Fruit fly (Drosophila melanogaster) whole organism, embryonic: ENCODE data around the gene Blos4.
A peak's percentile ranks its signal among the peaks of the same experiment; 100 is the strongest.

Source experiments
- Adf1 ChIP-seq: fragments of 200-800 bp; sonication (Bioruptor generic); IDR thresholded peaks from 2 replicates; pipeline ENCODE4 v1.3.6; 2022; ENCODE audit warnings: missing biosample characterization, missing genetic modification characterization
- Aef1 ChIP-seq: fragments of 200-800 bp; sonication (Bioruptor generic); IDR thresholded peaks from 3 replicates; pipeline ENCODE4 v1.3.6; 2022; ENCODE audit warnings: missing biosample characterization, missing genetic modification characterization
- Antp ChIP-seq: fragments of 200-800 bp; sonication (Bioruptor generic); optimal IDR thresholded peaks from 3 replicates; lab custom pipeline; 2016; ENCODE audit warnings: missing biosample characterization, missing genetic modification characterization
- Atf3 ChIP-seq: fragments of 200-800 bp; sonication (Bioruptor generic); optimal IDR thresholded peaks from 3 replicates; lab custom pipeline; 2016; ENCODE audit warnings: missing biosample characterization, missing genetic modification characterization
- Atf6 ChIP-seq: fragments of 200-800 bp; sonication (Bioruptor generic); IDR thresholded peaks from 2 replicates; pipeline ENCODE4 v1.3.6; 2022; ENCODE audit warnings: missing biosample characterization, missing genetic modification characterization
- Awh ChIP-seq: fragments of 200-800 bp; sonication (Bioruptor generic); IDR thresholded peaks from 2 replicates; pipeline ENCODE4, ENCODE4 v1.3.6; 2022; ENCODE audit warnings: missing biosample characterization, missing genetic modification characterization
- Bteb2 ChIP-seq: fragments of 200-800 bp; sonication (Bioruptor generic); optimal IDR thresholded peaks from 2 replicates; lab custom pipeline; 2016; ENCODE audit warnings: missing biosample characterization, missing genetic modification characterization
- CG1024 ChIP-seq: fragments of 200-800 bp; sonication (Bioruptor generic); IDR thresholded peaks from 2 replicates; pipeline ENCODE4 v1.3.6; 2022; ENCODE audit warnings: missing biosample characterization, missing genetic modification characterization
- CG10366 ChIP-seq: fragments of 200-800 bp; sonication (Bioruptor generic); IDR thresholded peaks from 2 replicates; pipeline ENCODE4 v1.3.6; 2022; ENCODE audit warnings: missing biosample characterization, missing genetic modification characterization
- CG10431 ChIP-seq: fragments of 200-800 bp; sonication (Bioruptor generic); optimal IDR thresholded peaks from 3 replicates; lab custom pipeline; 2018; ENCODE audit warnings: missing biosample characterization, mild to moderate bottlenecking, missing genetic modification characterization
- CG10565 ChIP-seq: fragments of 200-800 bp; sonication (Bioruptor generic); optimal IDR thresholded peaks from 3 replicates; lab custom pipeline; 2016; ENCODE audit warnings: missing biosample characterization, mild to moderate bottlenecking, missing genetic modification characterization
- CG11093 ChIP-seq: fragments of 200-800 bp; sonication (Bioruptor generic); IDR thresholded peaks from 3 replicates; pipeline ENCODE4 v1.3.6; 2022; ENCODE audit warnings: missing biosample characterization, missing genetic modification characterization
- CG13424 ChIP-seq: fragments of 200-800 bp; sonication (Bioruptor generic); optimal IDR thresholded peaks from 2 replicates; lab custom pipeline; 2019; ENCODE audit warnings: missing biosample characterization, mild to moderate bottlenecking, missing genetic modification characterization, moderate library complexity
- CG15073 ChIP-seq: fragments of 200-800 bp; sonication (Bioruptor generic); optimal IDR thresholded peaks from 2 replicates; lab custom pipeline; 2016; ENCODE audit warnings: missing biosample characterization, missing genetic modification characterization
- CG1603 ChIP-seq: fragments of 200-800 bp; sonication (Bioruptor generic); optimal IDR thresholded peaks from 2 replicates; lab custom pipeline; 2019; ENCODE audit warnings: missing biosample characterization, mild to moderate bottlenecking, missing genetic modification characterization, moderate library complexity
- CG16815 ChIP-seq: fragments of 200-800 bp; sonication (Bioruptor generic); optimal IDR thresholded peaks from 3 replicates; lab custom pipeline; 2017; ENCODE audit warnings: missing biosample characterization, mild to moderate bottlenecking, missing genetic modification characterization
- CG2116 ChIP-seq: fragments of 200-800 bp; sonication (Bioruptor generic); optimal IDR thresholded peaks from 3 replicates; lab custom pipeline; 2018; ENCODE audit warnings: missing biosample characterization, mild to moderate bottlenecking, missing genetic modification characterization
- CG30431 ChIP-seq: fragments of 200-800 bp; sonication (Bioruptor generic); optimal IDR thresholded peaks from 2 replicates; lab custom pipeline; 2017; ENCODE audit warnings: missing biosample characterization, missing genetic modification characterization
- CG32772 ChIP-seq: fragments of 200-800 bp; sonication (Bioruptor generic); IDR thresholded peaks from 2 replicates; pipeline ENCODE4 v1.3.6; 2022; ENCODE audit warnings: missing biosample characterization, missing genetic modification characterization
- CG7271 ChIP-seq: fragments of 200-800 bp; sonication (Bioruptor generic); optimal IDR thresholded peaks from 2 replicates; lab custom pipeline; 2018; ENCODE audit warnings: missing biosample characterization, mild to moderate bottlenecking, missing genetic modification characterization, moderate library complexity
- CG7928 ChIP-seq: fragments of 200-800 bp; sonication (Bioruptor generic); optimal IDR thresholded peaks from 2 replicates; lab custom pipeline; 2017; ENCODE audit warnings: missing biosample characterization, mild to moderate bottlenecking, missing genetic modification characterization
- CG7963 ChIP-seq: fragments of 200-800 bp; sonication (Bioruptor generic); IDR thresholded peaks from 3 replicates; pipeline ENCODE4 v1.3.6; 2022; ENCODE audit warnings: missing biosample characterization, missing genetic modification characterization; ENCODE audit not compliant: partially characterized antibody
- CG9215 ChIP-seq: fragments of 200-800 bp; sonication (Bioruptor generic); IDR thresholded peaks from 2 replicates; pipeline ENCODE4 v1.3.6; 2022; ENCODE audit warnings: missing biosample characterization, missing genetic modification characterization
- CG9609 ChIP-seq: fragments of 200-800 bp; sonication (Bioruptor generic); optimal IDR thresholded peaks from 3 replicates; lab custom pipeline; 2016; ENCODE audit warnings: missing biosample characterization, missing genetic modification characterization
- CoRest ChIP-seq: fragments of 200-800 bp; sonication (Bioruptor generic); optimal IDR thresholded peaks from 3 replicates; lab custom pipeline; 2018; ENCODE audit warnings: missing biosample characterization, mild to moderate bottlenecking, missing genetic modification characterization, moderate library complexity
- Doc3 ChIP-seq: fragments of 200-800 bp; sonication (Bioruptor generic); IDR thresholded peaks from 3 replicates; pipeline ENCODE4 v1.3.6; 2022; ENCODE audit warnings: missing biosample characterization, missing genetic modification characterization; ENCODE audit not compliant: partially characterized antibody
- Dp ChIP-seq: fragments of 200-800 bp; sonication (Bioruptor generic); optimal IDR thresholded peaks from 2 replicates; lab custom pipeline; 2018; ENCODE audit warnings: missing biosample characterization, mild to moderate bottlenecking, missing genetic modification characterization, moderate library complexity
- H2.0 ChIP-seq: fragments of 200-800 bp; sonication (Bioruptor generic); IDR thresholded peaks from 2 replicates; pipeline ENCODE4 v1.3.6; 2022; ENCODE audit warnings: missing biosample characterization, missing genetic modification characterization
- HLHmδ ChIP-seq: fragments of 200-800 bp; sonication (Bioruptor generic); optimal IDR thresholded peaks from 2 replicates; lab custom pipeline; 2018; ENCODE audit warnings: missing biosample characterization, mild to moderate bottlenecking, missing genetic modification characterization, moderate library complexity
- Mad ChIP-seq: fragments of 200-800 bp; sonication (Bioruptor generic); optimal IDR thresholded peaks from 2 replicates; lab custom pipeline; 2016; ENCODE audit warnings: missing biosample characterization, missing genetic modification characterization
- Nf-YA ChIP-seq: fragments of 200-800 bp; sonication (Bioruptor generic); IDR thresholded peaks from 2 replicates; pipeline ENCODE4 v1.3.6; 2022; ENCODE audit warnings: missing biosample characterization, missing genetic modification characterization
- Pdp1 ChIP-seq, 2 experiments: fragments of 200-800 bp; sonication (Bioruptor generic); optimal IDR thresholded peaks; 3 replicates each; lab custom pipeline; 2016; ENCODE audit warnings: missing biosample characterization in 2 of 2, missing genetic modification characterization in 2 of 2, mild to moderate bottlenecking in 1 of 2, moderate library complexity in 1 of 2
- Sry-δ ChIP-seq: fragments of 200-800 bp; sonication (Bioruptor generic); optimal IDR thresholded peaks from 2 replicates; lab custom pipeline; 2016; ENCODE audit warnings: missing biosample characterization, missing genetic modification characterization
- Xrp1 ChIP-seq: fragments of 200-800 bp; sonication (Bioruptor generic); IDR thresholded peaks from 2 replicates; pipeline ENCODE4 v1.3.6; 2022; ENCODE audit warnings: missing biosample characterization, missing genetic modification characterization
- YL-1 ChIP-seq: fragments of 200-800 bp; sonication (Bioruptor generic); optimal IDR thresholded peaks from 3 replicates; lab custom pipeline; 2017; ENCODE audit warnings: missing biosample characterization, mild to moderate bottlenecking, missing genetic modification characterization
- ato ChIP-seq: fragments of 200-800 bp; sonication (Bioruptor generic); IDR thresholded peaks from 2 replicates; pipeline ENCODE4 v1.3.6; 2022; ENCODE audit warnings: missing biosample characterization, missing genetic modification characterization; ENCODE audit not compliant: partially characterized antibody
- chif ChIP-seq, 2 experiments: fragments of 200-800 bp; sonication (Bioruptor generic); optimal IDR thresholded peaks; 3 replicates each; lab custom pipeline; 2016; ENCODE audit warnings: missing biosample characterization in 2 of 2, missing genetic modification characterization in 2 of 2
- esg ChIP-seq: fragments of 200-800 bp; sonication (Bioruptor generic); conservative IDR thresholded peaks from 2 replicates; pipeline ENCODE4 v1.3.6; 2022; ENCODE audit warnings: missing biosample characterization, missing genetic modification characterization
- fd64A ChIP-seq: fragments of 200-800 bp; sonication (Bioruptor generic); optimal IDR thresholded peaks from 3 replicates; lab custom pipeline; 2018; ENCODE audit warnings: missing biosample characterization, mild to moderate bottlenecking, missing genetic modification characterization
- grn ChIP-seq: fragments of 200-800 bp; sonication (Bioruptor generic); optimal IDR thresholded peaks from 3 replicates; lab custom pipeline; 2017; ENCODE audit warnings: missing biosample characterization, missing genetic modification characterization
- gt ChIP-seq: fragments of 200-800 bp; sonication (Bioruptor generic); IDR thresholded peaks from 2 replicates; pipeline ENCODE4 v1.3.6; 2022; ENCODE audit warnings: missing biosample characterization, missing genetic modification characterization
- jigr1 ChIP-seq: fragments of 200-800 bp; sonication (Bioruptor generic); IDR thresholded peaks from 3 replicates; pipeline ENCODE4 v1.3.6; 2022; ENCODE audit warnings: missing biosample characterization, missing genetic modification characterization
- ken ChIP-seq: fragments of 200-800 bp; sonication (Bioruptor generic); IDR thresholded peaks from 3 replicates; pipeline ENCODE4 v1.3.6; 2022; ENCODE audit warnings: missing biosample characterization, missing genetic modification characterization
- nerfin-1 ChIP-seq: fragments of 200-800 bp; sonication (Bioruptor generic); optimal IDR thresholded peaks from 3 replicates; lab custom pipeline; 2019; ENCODE audit warnings: missing biosample characterization, mild to moderate bottlenecking, missing genetic modification characterization, moderate library complexity
- onecut ChIP-seq: fragments of 200-800 bp; sonication (Bioruptor generic); IDR thresholded peaks from 2 replicates; pipeline ENCODE4 v1.3.6; 2022; ENCODE audit warnings: missing biosample characterization, missing genetic modification characterization
- org-1 ChIP-seq: fragments of 200-800 bp; sonication (Bioruptor generic); optimal IDR thresholded peaks from 2 replicates; lab custom pipeline; 2017; ENCODE audit warnings: missing biosample characterization, missing genetic modification characterization
- pan ChIP-seq, 4 experiments: fragments of >200 bp in 3 of 4; fragments of 200-800 bp in 1 of 4; sonication (Bioruptor generic) in 1 of 4; optimal IDR thresholded peaks in 3 of 4; IDR thresholded peaks in 1 of 4; 2 replicates each; pipeline versions ENCODE4 v1.3.6 to Lab custom; 2017 to 2022; ENCODE audit warnings: missing biosample characterization in 2 of 4, missing genetic modification characterization in 2 of 4, mixed read lengths in 1 of 4
- ro ChIP-seq: fragments of 200-800 bp; sonication (Bioruptor generic); IDR thresholded peaks from 2 replicates; pipeline ENCODE4 v1.3.6; 2022; ENCODE audit warnings: missing biosample characterization, missing genetic modification characterization
- sens-2 ChIP-seq: fragments of 200-800 bp; sonication (Bioruptor generic); IDR thresholded peaks from 2 replicates; pipeline ENCODE4 v1.3.6; 2022; ENCODE audit warnings: missing biosample characterization, missing genetic modification characterization
- z ChIP-seq: fragments of 200-800 bp; sonication (Bioruptor generic); IDR thresholded peaks from 3 replicates; pipeline ENCODE4 v1.3.6; 2022; ENCODE audit warnings: missing biosample characterization, missing genetic modification characterization

Gene Blos4

DNA sequence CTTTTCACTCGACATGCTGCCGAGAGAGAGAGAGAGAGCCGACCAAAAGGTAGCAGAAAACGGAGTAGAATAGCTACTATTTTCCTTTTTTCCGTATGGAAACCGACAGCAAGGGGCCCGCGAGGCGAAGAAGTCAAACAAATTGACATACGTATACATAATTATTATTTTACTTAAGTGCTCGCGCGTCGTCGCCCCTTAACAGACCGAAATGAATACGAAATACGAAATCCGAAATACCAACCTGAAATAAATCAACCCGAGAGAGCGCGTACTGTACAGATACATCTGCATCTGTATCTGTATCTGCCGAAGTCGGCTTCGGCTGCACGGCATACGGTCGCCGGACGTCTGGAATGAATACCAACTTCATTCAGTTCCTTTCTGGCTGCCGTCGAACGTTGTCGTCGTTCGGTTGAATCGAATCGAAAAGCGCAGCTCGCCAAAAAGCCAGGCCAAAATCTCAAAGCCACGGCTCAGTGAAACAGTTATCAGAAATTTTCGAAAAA lies 21.3 kb upstream of the Blos4 start:
- TF ChIP-seq YL-1 (GFP tag; lab: Kevin White, UChicago) = no peak
- no peak for TF ChIP-seq CG9215 (GFP tag; lab: Robert Waterston, UW)
- peak; percentile 70 for TF ChIP-seq ato (GFP tag; lab: Robert Waterston, UW)
- peak in 1 of 2 experiments; percentile 45 for TF ChIP-seq chif (GFP tag; optimal IDR thresholded peaks at IDR 0.05; lab: Kevin White, UChicago)
- TF ChIP-seq Doc3 (GFP tag; lab: Robert Waterston, UW) = no peak
- TF ChIP-seq CG9609 (GFP tag; lab: Kevin White, UChicago) = no peak
- no peak for TF ChIP-seq gt (GFP tag; lab: Robert Waterston, UW)
- no peak for TF ChIP-seq Dp (GFP tag; lab: Kevin White, UChicago)
- TF ChIP-seq ken (GFP tag; lab: Robert Waterston, UW) = peak; percentile 74; the same call in 2 of the 3 replicates
- peak; percentile 57; the same call in 1 of the 2 replicates for TF ChIP-seq Atf6
- TF ChIP-seq Sry-δ (GFP tag; lab: Kevin White, UChicago) = no peak
- no peak for TF ChIP-seq CG7271 (tag; lab: Kevin White, UChicago)
- no peak for TF ChIP-seq CG10565 (GFP tag; lab: Kevin White, UChicago)
- peak; percentile 28; the same call in 1 of the 3 replicates for TF ChIP-seq CG7963 (GFP tag; lab: Robert Waterston, UW)
- no peak for TF ChIP-seq Nf-YA
- TF ChIP-seq CG32772 (GFP tag; lab: Robert Waterston, UW) = 0 out of 2 replicates have a peak, but pooled peaks have one; percentile 14
- TF ChIP-seq HLHmδ = peak; percentile 43
- no peak for TF ChIP-seq pan (optimal IDR thresholded peaks at IDR 0.05; lab: Kevin White, UChicago)
- TF ChIP-seq pan (GFP tag; optimal IDR thresholded peaks at IDR 0.05 in 1 of 2, IDR thresholded peaks at IDR 0.05 in 1 of 2) = peak in 1 of 2 experiments; percentile 60
- TF ChIP-seq CG2116 (GFP tag; lab: Kevin White, UChicago) = peak; percentile 18
- no peak for TF ChIP-seq CG15073 (GFP tag; lab: Kevin White, UChicago)
- peak; percentile 39 for TF ChIP-seq Antp (GFP tag; lab: Kevin White, UChicago)
- peak; percentile 43; the same call in 1 of the 2 replicates for TF ChIP-seq CG1024 (GFP tag; lab: Robert Waterston, UW)
- TF ChIP-seq Xrp1 (GFP tag; lab: Robert Waterston, UW) = no peak
- TF ChIP-seq org-1 (GFP tag; lab: Kevin White, UChicago) = no peak
- TF ChIP-seq CG30431 (GFP tag; lab: Kevin White, UChicago) = no peak
- TF ChIP-seq Awh (GFP tag; lab: Robert Waterston, UW) = peak; percentile 57; the same call in 1 of the 2 replicates
- TF ChIP-seq grn (GFP tag; lab: Kevin White, UChicago) = no peak
- TF ChIP-seq nerfin-1 (tag; lab: Kevin White, UChicago) = peak; percentile 87
- no peak for TF ChIP-seq CG16815 (GFP tag; lab: Kevin White, UChicago)
- TF ChIP-seq sens-2 (GFP tag; lab: Robert Waterston, UW) = 0 out of 2 replicates have a peak, but pooled peaks have one; percentile 56
- peak; percentile 89 for TF ChIP-seq Adf1 (GFP tag; lab: Robert Waterston, UW)
- no peak for TF ChIP-seq Bteb2 (GFP tag; lab: Kevin White, UChicago)
- no peak for TF ChIP-seq H2.0 (GFP tag; lab: Robert Waterston, UW)
- TF ChIP-seq fd64A (GFP tag; lab: Kevin White, UChicago) = peak; percentile 44
- peak; percentile 29 for TF ChIP-seq CG1603 (tag; lab: Kevin White, UChicago)
- peak; percentile 34 for TF ChIP-seq Mad
- TF ChIP-seq Atf3 (GFP tag; lab: Kevin White, UChicago) = no peak
- peak; percentile 82 for TF ChIP-seq z
- TF ChIP-seq CG10366 (GFP tag; lab: Robert Waterston, UW) = no peak
- TF ChIP-seq Pdp1 (GFP tag; optimal IDR thresholded peaks at IDR 0.05; lab: Kevin White, UChicago) = peak; percentile 28 to 32
- no peak for TF ChIP-seq CG7928 (GFP tag; lab: Kevin White, UChicago)
- TF ChIP-seq ro (GFP tag; lab: Robert Waterston, UW) = no peak
- TF ChIP-seq Aef1 (GFP tag; lab: Robert Waterston, UW) = no peak
- TF ChIP-seq CG10431 (GFP tag; lab: Kevin White, UChicago) = no peak
- peak; percentile 0 for TF ChIP-seq CG13424 (tag; lab: Kevin White, UChicago)
- TF ChIP-seq jigr1 (GFP tag; lab: Robert Waterston, UW) = no peak
- TF ChIP-seq CG11093 (GFP tag; lab: Robert Waterston, UW) = no peak
- peak; percentile 4 for TF ChIP-seq CoRest (tag; lab: Kevin White, UChicago)
- peak; percentile 49; the same call in 1 of the 2 replicates for TF ChIP-seq onecut (GFP tag; lab: Robert Waterston, UW)
- TF ChIP-seq esg (GFP tag; lab: Robert Waterston, UW) = no peak
